Fruit fly (Drosophila melanogaster) whole organism, embryonic: ENCODE measurements around the gene CG6409.
A peak's percentile ranks its signal among the peaks of the same experiment; 100 is the strongest.

Source experiments
- Bgb ChIP-seq: fragments of 200-800 bp; sonication (Bioruptor generic); IDR thresholded peaks from 2 replicates; pipeline ENCODE4 v1.3.6; 2022; ENCODE audit warnings: missing biosample characterization, missing genetic modification characterization; ENCODE audit not compliant: partially characterized antibody
- CG10267 ChIP-seq: fragments of 200-800 bp; sonication (Bioruptor generic); optimal IDR thresholded peaks from 2 replicates; lab custom pipeline; 2018; ENCODE audit warnings: missing biosample characterization, mild to moderate bottlenecking, missing genetic modification characterization, moderate library complexity
- CG11085 ChIP-seq: fragments of 200-800 bp; sonication (Bioruptor generic); IDR thresholded peaks from 2 replicates; pipeline ENCODE4 v1.3.6; 2022; ENCODE audit warnings: missing biosample characterization, missing genetic modification characterization
- CG12659 ChIP-seq: fragments of 200-800 bp; sonication (Bioruptor generic); optimal IDR thresholded peaks from 3 replicates; lab custom pipeline; 2017; ENCODE audit warnings: mild to moderate bottlenecking, missing biosample characterization, missing genetic modification reagents, missing genetic modification characterization
- CG14667 ChIP-seq: fragments of 200-800 bp; sonication (Bioruptor generic); IDR thresholded peaks from 2 replicates; pipeline ENCODE4 v1.3.6; 2022; ENCODE audit warnings: missing biosample characterization, missing genetic modification characterization
- CG14710 ChIP-seq: fragments of 200-800 bp; sonication (Bioruptor generic); optimal IDR thresholded peaks from 3 replicates; lab custom pipeline; 2019; ENCODE audit warnings: missing biosample characterization, mild to moderate bottlenecking, missing genetic modification characterization, moderate library complexity
- CG15479 ChIP-seq: fragments of 200-800 bp; sonication (Bioruptor generic); optimal IDR thresholded peaks from 3 replicates; lab custom pipeline; 2019; ENCODE audit warnings: missing biosample characterization, mild to moderate bottlenecking, missing genetic modification characterization, moderate library complexity
- CG15514 ChIP-seq: fragments of 200-800 bp; sonication (Bioruptor generic); optimal IDR thresholded peaks from 3 replicates; lab custom pipeline; 2017; ENCODE audit warnings: missing biosample characterization, missing genetic modification characterization, mild to moderate bottlenecking, moderate library complexity, missing genetic modification reagents
- CG1602 ChIP-seq: fragments of 200-800 bp; sonication (Bioruptor generic); optimal IDR thresholded peaks from 3 replicates; lab custom pipeline; 2016; ENCODE audit warnings: missing biosample characterization, missing genetic modification characterization
- CG17186 ChIP-seq: fragments of 200-800 bp; sonication (Bioruptor generic); optimal IDR thresholded peaks from 3 replicates; lab custom pipeline; 2017; ENCODE audit warnings: missing biosample characterization, missing genetic modification reagents, missing genetic modification characterization
- CG1792 ChIP-seq: fragments of 200-800 bp; sonication (Bioruptor generic); optimal IDR thresholded peaks from 2 replicates; lab custom pipeline; 2016; ENCODE audit warnings: missing biosample characterization, missing genetic modification characterization
- CG31441 ChIP-seq: fragments of 200-800 bp; sonication (Bioruptor generic); IDR thresholded peaks from 2 replicates; pipeline ENCODE4 v1.3.6; 2022; ENCODE audit warnings: missing biosample characterization, missing genetic modification characterization
- CG32772 ChIP-seq: fragments of 200-800 bp; sonication (Bioruptor generic); IDR thresholded peaks from 2 replicates; pipeline ENCODE4 v1.3.6; 2022; ENCODE audit warnings: missing biosample characterization, missing genetic modification characterization
- CG34422 ChIP-seq: fragments of 200-800 bp; sonication (Bioruptor generic); IDR thresholded peaks from 3 replicates; pipeline ENCODE4 v1.3.6; 2022; ENCODE audit warnings: missing biosample characterization, missing genetic modification characterization
- CG4282 ChIP-seq: fragments of 200-800 bp; sonication (Bioruptor generic); optimal IDR thresholded peaks from 2 replicates; lab custom pipeline; 2016; ENCODE audit warnings: missing biosample characterization, missing genetic modification characterization
- CG6791 ChIP-seq: fragments of 200-800 bp; sonication (Bioruptor generic); IDR thresholded peaks from 3 replicates; pipeline ENCODE4 v1.3.6; 2022; ENCODE audit warnings: missing biosample characterization, missing genetic modification characterization; ENCODE audit not compliant: partially characterized antibody
- CG8924 ChIP-seq: fragments of 200-800 bp; optimal IDR thresholded peaks from 3 replicates; lab custom pipeline; 2019; ENCODE audit warnings: missing biosample characterization, mild to moderate bottlenecking, missing genetic modification characterization, moderate library complexity
- CG9797 ChIP-seq: fragments of 200-800 bp; sonication (Bioruptor generic); optimal IDR thresholded peaks from 3 replicates; lab custom pipeline; 2018; ENCODE audit warnings: missing biosample characterization, mild to moderate bottlenecking, missing genetic modification characterization
- CG9817 ChIP-seq: fragments of 200-800 bp; sonication (Bioruptor generic); optimal IDR thresholded peaks from 2 replicates; lab custom pipeline; 2018; ENCODE audit warnings: missing biosample characterization, mild to moderate bottlenecking, missing genetic modification characterization, moderate library complexity
- CHES-1-like ChIP-seq: fragments of 200-800 bp; sonication (Bioruptor generic); optimal IDR thresholded peaks from 2 replicates; lab custom pipeline; 2016; ENCODE audit warnings: missing biosample characterization, missing genetic modification characterization
- Ets97D ChIP-seq: fragments of 200-800 bp; sonication (Bioruptor generic); optimal IDR thresholded peaks from 3 replicates; lab custom pipeline; 2016; ENCODE audit warnings: missing biosample characterization, missing genetic modification characterization
- Fer2 ChIP-seq: fragments of 200-800 bp; sonication (Bioruptor generic); optimal IDR thresholded peaks from 2 replicates; lab custom pipeline; 2018; ENCODE audit warnings: missing biosample characterization, mild to moderate bottlenecking, missing genetic modification characterization, moderate library complexity
- HLH4C ChIP-seq: fragments of 200-800 bp; sonication (Bioruptor generic); IDR thresholded peaks from 3 replicates; pipeline ENCODE4 v1.3.6; 2022; ENCODE audit warnings: missing biosample characterization, missing genetic modification characterization; ENCODE audit not compliant: partially characterized antibody
- HLH54F ChIP-seq: fragments of 200-800 bp; sonication (Bioruptor generic); optimal IDR thresholded peaks from 3 replicates; lab custom pipeline; 2016; ENCODE audit warnings: missing biosample characterization, missing genetic modification characterization
- Hr3 ChIP-seq: fragments of 200-800 bp; sonication (Bioruptor generic); optimal IDR thresholded peaks from 3 replicates; lab custom pipeline; 2016; ENCODE audit warnings: missing biosample characterization, missing genetic modification characterization
- Med ChIP-seq: fragments of 200-800 bp; sonication (Bioruptor generic); peaks from one replicate; lab custom pipeline; 2016; ENCODE audit warnings: missing biosample characterization, missing genetic modification characterization, mild to moderate bottlenecking, inconsistent platforms, moderate library complexity
- Nf-YC ChIP-seq: fragments of 200-800 bp; optimal IDR thresholded peaks from 3 replicates; lab custom pipeline; 2019; ENCODE audit warnings: missing biosample characterization, mild to moderate bottlenecking, missing genetic modification characterization, moderate library complexity
- Ptx1 ChIP-seq: fragments of 200-800 bp; sonication (Bioruptor generic); IDR thresholded peaks from 2 replicates; pipeline ENCODE4 v1.3.6; 2022; ENCODE audit warnings: missing biosample characterization, missing genetic modification characterization
- Sry-δ ChIP-seq: fragments of 200-800 bp; sonication (Bioruptor generic); optimal IDR thresholded peaks from 2 replicates; lab custom pipeline; 2016; ENCODE audit warnings: missing biosample characterization, missing genetic modification characterization
- Vsx1 ChIP-seq: fragments of 200-800 bp; sonication (Bioruptor generic); optimal IDR thresholded peaks from 2 replicates; lab custom pipeline; 2017; ENCODE audit warnings: missing biosample characterization, mild to moderate bottlenecking, missing genetic modification characterization, missing genetic modification reagents
- ac ChIP-seq: fragments of 200-800 bp; sonication (Bioruptor generic); optimal IDR thresholded peaks from 3 replicates; lab custom pipeline; 2017; ENCODE audit warnings: missing biosample characterization, mild to moderate bottlenecking, missing genetic modification characterization
- chm ChIP-seq: fragments of 200-800 bp; sonication (Bioruptor generic); IDR thresholded peaks from 2 replicates; pipeline ENCODE4 v1.3.6; 2022; ENCODE audit warnings: missing biosample characterization, missing genetic modification characterization
- disco-r ChIP-seq: fragments of 200-800 bp; sonication (Bioruptor generic); optimal IDR thresholded peaks from 2 replicates; lab custom pipeline; 2016; ENCODE audit warnings: missing biosample characterization, missing genetic modification characterization
- fd102C ChIP-seq: fragments of 200-800 bp; sonication (Bioruptor generic); optimal IDR thresholded peaks from 2 replicates; lab custom pipeline; 2018; ENCODE audit warnings: missing biosample characterization, mild to moderate bottlenecking, missing genetic modification characterization, moderate library complexity
- fd64A ChIP-seq: fragments of 200-800 bp; sonication (Bioruptor generic); optimal IDR thresholded peaks from 3 replicates; lab custom pipeline; 2018; ENCODE audit warnings: missing biosample characterization, mild to moderate bottlenecking, missing genetic modification characterization
- kay ChIP-seq: fragments of 200-800 bp; sonication (Bioruptor generic); optimal IDR thresholded peaks from 2 replicates; lab custom pipeline; 2016; ENCODE audit warnings: missing biosample characterization, missing genetic modification characterization
- klu ChIP-seq: fragments of 200-800 bp; sonication (Bioruptor generic); IDR thresholded peaks from 2 replicates; pipeline ENCODE4 v1.3.6; 2022; ENCODE audit warnings: missing biosample characterization, missing genetic modification characterization
- lov ChIP-seq, 2 experiments: fragments of 200-800 bp in 1 of 2; fragments of >200 bp in 1 of 2; sonication (Bioruptor generic) in 1 of 2; IDR thresholded peaks in 1 of 2; optimal IDR thresholded peaks in 1 of 2; 2 replicates in 1 of 2; 3 replicates in 1 of 2; pipeline versions ENCODE4 v1.3.6 to Lab custom; 2017 to 2022; ENCODE audit warnings: missing biosample characterization in 1 of 2, missing genetic modification characterization in 1 of 2
- nmo ChIP-seq: fragments of 200-800 bp; sonication (Bioruptor generic); optimal IDR thresholded peaks from 2 replicates; lab custom pipeline; 2018; ENCODE audit warnings: missing biosample characterization, mild to moderate bottlenecking, missing genetic modification characterization, moderate library complexity
- oc ChIP-seq: fragments of 200-800 bp; sonication (Bioruptor generic); optimal IDR thresholded peaks from 2 replicates; lab custom pipeline; 2018; ENCODE audit warnings: missing biosample characterization, mild to moderate bottlenecking, missing genetic modification characterization, moderate library complexity
- onecut ChIP-seq: fragments of 200-800 bp; sonication (Bioruptor generic); IDR thresholded peaks from 2 replicates; pipeline ENCODE4 v1.3.6; 2022; ENCODE audit warnings: missing biosample characterization, missing genetic modification characterization
- pum ChIP-seq: fragments of 200-800 bp; sonication (Bioruptor generic); optimal IDR thresholded peaks from 2 replicates; lab custom pipeline; 2016; ENCODE audit warnings: missing biosample characterization, missing genetic modification characterization
- sisA ChIP-seq: fragments of 200-800 bp; sonication (Bioruptor generic); IDR thresholded peaks from 2 replicates; pipeline ENCODE4 v1.3.6; 2022; ENCODE audit warnings: missing biosample characterization, missing genetic modification characterization
- slbo ChIP-seq: fragments of 200-800 bp; sonication (Bioruptor generic); IDR thresholded peaks from 2 replicates; pipeline ENCODE4 v1.3.6; 2022; ENCODE audit warnings: missing biosample characterization, missing genetic modification characterization
- so ChIP-seq: fragments of 200-800 bp; sonication (Bioruptor generic); IDR thresholded peaks from 3 replicates; pipeline ENCODE4 v1.3.6; 2022; ENCODE audit warnings: missing biosample characterization, missing genetic modification characterization
- sug ChIP-seq: fragments of 200-800 bp; optimal IDR thresholded peaks from 2 replicates; lab custom pipeline; 2019; ENCODE audit warnings: missing biosample characterization, mild to moderate bottlenecking, missing genetic modification characterization, moderate library complexity
- unc-4 ChIP-seq: fragments of 200-800 bp; sonication (Bioruptor generic); IDR thresholded peaks from 2 replicates; pipeline ENCODE4 v1.3.6; 2022; ENCODE audit warnings: missing biosample characterization, missing genetic modification characterization; ENCODE audit not compliant: partially characterized antibody
- wdn ChIP-seq: fragments of 200-800 bp; sonication (Bioruptor generic); IDR thresholded peaks from 2 replicates; pipeline ENCODE4 v1.3.6; 2022; ENCODE audit warnings: missing biosample characterization, missing genetic modification characterization

CG6409 gene

dm6 chr3L:10885711-10886272 lies 3.6 kb upstream of the CG6409 start (continued):
- TF ChIP-seq CG15514 (peak; percentile 56), ac (GFP tag; lab: Kevin White, UChicago) (no peak), nmo (GFP tag; lab: Kevin White, UChicago) (peak; percentile 19), Bgb (peak; percentile 25; the same call in 1 of the 2 replicates), CG31441 (GFP tag; lab: Robert Waterston, UW) (no peak), slbo (GFP tag; lab: Robert Waterston, UW) (peak; percentile 26; the same call in 1 of the 2 replicates), CG34422 (peak; percentile 65; the same call in 1 of the 3 replicates), CG9817 (no peak)

- TF ChIP-seq HLH54F (GFP tag; lab: Kevin White, UChicago) (no peak), Vsx1 (GFP tag; lab: Kevin White, UChicago) (peak; percentile 88), Med (peak; percentile 67), wdn (no peak), CG8924 (peak; percentile 13), Hr3 (GFP tag; lab: Kevin White, UChicago) (no peak), kay (GFP tag; lab: Kevin White, UChicago) (no peak), chm (GFP tag; lab: Robert Waterston, UW) (0 out of 2 replicates have a peak, but pooled peaks have one; percentile 21), disco-r (GFP tag; lab: Kevin White, UChicago) (no peak), CG10267 (tag; lab: Kevin White, UChicago) (peak; percentile 3), CG17186 (GFP tag; lab: Kevin White, UChicago) (peak; percentile 5), CG12659 (GFP tag; lab: Kevin White, UChicago) (peak; percentile 64), pum (no peak), CG9797 (GFP tag; lab: Kevin White, UChicago) (peak; percentile 84), HLH4C (no peak), Ptx1 (GFP tag; lab: Robert Waterston, UW) (no peak), CG4282 (GFP tag; lab: Kevin White, UChicago) (no peak), Fer2 (no peak), CG14667 (GFP tag; lab: Robert Waterston, UW) (no peak), Nf-YC (tag; lab: Kevin White, UChicago) (no peak), CG15479 (GFP tag; lab: Kevin White, UChicago) (no peak), fd64A (no peak), CHES-1-like (GFP tag; lab: Kevin White, UChicago) (no peak), Sry-δ (GFP tag; lab: Kevin White, UChicago) (peak; percentile 17), CG14710 (tag; lab: Kevin White, UChicago) (peak; percentile 100), Ets97D (GFP tag; lab: Kevin White, UChicago) (peak; percentile 5), sisA (no peak), CG32772 (GFP tag; lab: Robert Waterston, UW) (no peak), onecut (peak; percentile 95), unc-4 (GFP tag; lab: Robert Waterston, UW) (0 out of 2 replicates have a peak, but pooled peaks have one; percentile 32), CG1792 (GFP tag; lab: Kevin White, UChicago) (no peak), CG1602 (GFP tag; lab: Kevin White, UChicago) (no peak), lov (optimal IDR thresholded peaks at IDR 0.05; lab: Kevin White, UChicago) (no peak), lov (GFP tag; IDR thresholded peaks at IDR 0.05; lab: Robert Waterston, UW) (no peak), CG11085 (GFP tag; lab: Robert Waterston, UW) (no peak), fd102C (GFP tag; lab: Kevin White, UChicago) (no peak), so (GFP tag; lab: Robert Waterston, UW) (no peak), CG6791 (GFP tag; lab: Robert Waterston, UW) (peak; percentile 70), sug (tag; lab: Kevin White, UChicago) (no peak), klu (GFP tag; lab: Robert Waterston, UW) (no peak), oc (tag; lab: Kevin White, UChicago) (no peak), CG34422 (no peak; the same call in 2 of the 3 replicates)
These were observed 3.3 kb downstream of the CG6409 start, which contains the start of the genes CG6418 and Blos4 for dm6 chr3L:10878842-10879241. TSS of gene CG6418 (minus strand) at chr3L:10879037. TSS of gene Blos4 (plus strand) at chr3L:10879085.
